Worm (Caenorhabditis elegans) whole organism, midembryonic: Measurements from ENCODE around the gene C06B8.7.
A peak's percentile ranks its signal among the peaks of the same experiment; 100 is the strongest.

Experiments
- T22C8.4 ChIP-seq: fragments of 200-800 bp; sonication (Bioruptor generic); IDR thresholded peaks from 2 replicates; pipeline ENCODE4 v1.3.6; 2022; ENCODE audit warnings: missing genetic modification characterization, missing compliant biosample characterization
- cog-1 ChIP-seq: sonication (generic microtip); optimal IDR thresholded peaks from 2 replicates; lab custom pipeline; 2016; ENCODE audit warnings: missing genetic modification characterization, missing compliant biosample characterization
- flt-1 ChIP-seq: fragments of 200-800 bp; sonication (Bioruptor generic); IDR thresholded peaks from 2 replicates; pipeline ENCODE4 v1.3.6; 2022; ENCODE audit warnings: missing genetic modification characterization, missing compliant biosample characterization
- klf-2 ChIP-seq: fragments of 200-800 bp; sonication (Bioruptor generic); conservative IDR thresholded peaks from 2 replicates; pipeline ENCODE4 v1.3.6; 2022; ENCODE audit warnings: missing genetic modification reagents, missing genetic modification characterization, missing compliant biosample characterization
- med-1 ChIP-seq: sonication (generic microtip); optimal IDR thresholded peaks from 2 replicates; lab custom pipeline; 2017; ENCODE audit warnings: missing genetic modification characterization, mild to moderate bottlenecking, missing compliant biosample characterization, antibody characterized with exemption, missing genetic modification reagents; ENCODE audit not compliant: insufficient read depth
- ref-1 ChIP-seq: fragments of 200-800 bp; sonication (Bioruptor generic); conservative IDR thresholded peaks from 2 replicates; pipeline ENCODE4 v1.3.6; 2022; ENCODE audit warnings: missing genetic modification reagents, missing genetic modification characterization, missing compliant biosample characterization
- tab-1 ChIP-seq: fragments of 200-800 bp; sonication (Bioruptor generic); IDR thresholded peaks from 2 replicates; pipeline ENCODE4 v1.3.6; 2022; ENCODE audit warnings: missing genetic modification characterization, missing compliant biosample characterization
- ztf-23 ChIP-seq: fragments of 200-800 bp; sonication (Bioruptor generic); IDR thresholded peaks from 2 replicates; pipeline ENCODE4 v1.3.6; 2022; ENCODE audit warnings: missing genetic modification reagents, missing genetic modification characterization, missing compliant biosample characterization
- ztf-29 ChIP-seq: fragments of 200-800 bp; sonication (Bioruptor generic); IDR thresholded peaks from 2 replicates; pipeline ENCODE4 v1.3.6; 2022; ENCODE audit warnings: missing genetic modification reagents, missing genetic modification characterization, missing compliant biosample characterization

The C06B8.7 gene

ce11 chrV:15471029-15471428, 27.5 kb upstream of the C06B8.7 start, which contains the start of gene dpf-1:
Gene dpf-1, plus strand, starts transcription at chrV:15471329.
- no peak for TF ChIP-seq med-1 (GFP tag; lab: Kevin White, UChicago)
- TF ChIP-seq ztf-23 (GFP tag; lab: Robert Waterston, UW) = no peak
- TF ChIP-seq klf-2 (GFP tag; lab: Robert Waterston, UW) = no peak
- TF ChIP-seq ztf-29 (GFP tag; lab: Robert Waterston, UW) = no peak
- TF ChIP-seq flt-1 (GFP tag; lab: Robert Waterston, UW) = no peak
- no peak for TF ChIP-seq ref-1 (GFP tag; lab: Robert Waterston, UW)
- TF ChIP-seq tab-1 (GFP tag; lab: Robert Waterston, UW) = no peak
- TF ChIP-seq cog-1 (tag; lab: Kevin White, UChicago) = no peak
- TF ChIP-seq T22C8.4 = no peak

- no peak for TF ChIP-seq cog-1 (tag; lab: Kevin White, UChicago)
- TF ChIP-seq klf-2 (GFP tag; lab: Robert Waterston, UW) = no peak
- no peak for TF ChIP-seq ztf-23 (GFP tag; lab: Robert Waterston, UW)
- TF ChIP-seq ztf-29 (GFP tag; lab: Robert Waterston, UW) = no peak
- TF ChIP-seq T22C8.4 = no peak
- no peak for TF ChIP-seq med-1 (GFP tag; lab: Kevin White, UChicago)
- no peak for TF ChIP-seq flt-1 (GFP tag; lab: Robert Waterston, UW)
- TF ChIP-seq ref-1 (GFP tag; lab: Robert Waterston, UW) = no peak
These were observed 19.9 kb upstream of the C06B8.7 start, which contains the start of gene C06B8.2 for ce11 chrV:15478597-15478996. Gene C06B8.2, minus strand, starts transcription at chrV:15478749.

- no peak for TF ChIP-seq med-1 (GFP tag; lab: Kevin White, UChicago)
- no peak for TF ChIP-seq T22C8.4
- no peak for TF ChIP-seq ztf-23 (GFP tag; lab: Robert Waterston, UW)
- TF ChIP-seq flt-1 (GFP tag; lab: Robert Waterston, UW) = no peak
- no peak for TF ChIP-seq tab-1 (GFP tag; lab: Robert Waterston, UW)
- TF ChIP-seq ref-1 (GFP tag; lab: Robert Waterston, UW) = no peak
- TF ChIP-seq klf-2 (GFP tag; lab: Robert Waterston, UW) = no peak
- TF ChIP-seq cog-1 (tag; lab: Kevin White, UChicago) = no peak
These were observed 19.4 kb upstream of the C06B8.7 start for ce11 chrV:15479107-15479506.

ce11 chrV:15479825-15480224, 18.7 kb upstream of the C06B8.7 start:
- TF ChIP-seq ztf-23 (GFP tag; lab: Robert Waterston, UW) (no peak), klf-2 (GFP tag; lab: Robert Waterston, UW) (no peak), med-1 (GFP tag; lab: Kevin White, UChicago) (no peak), ztf-29 (GFP tag; lab: Robert Waterston, UW) (no peak), cog-1 (tag; lab: Kevin White, UChicago) (no peak), flt-1 (GFP tag; lab: Robert Waterston, UW) (0 out of 2 replicates have a peak, but pooled peaks have one; percentile 28), T22C8.4 (no peak), ref-1 (GFP tag; lab: Robert Waterston, UW) (no peak), tab-1 (GFP tag; lab: Robert Waterston, UW) (no peak)

ce11 chrV:15480505-15481075, 17.9 kb upstream of the C06B8.7 start:
- TF ChIP-seq klf-2 (GFP tag; lab: Robert Waterston, UW) = no peak
- no peak for TF ChIP-seq med-1 (GFP tag; lab: Kevin White, UChicago)
- TF ChIP-seq T22C8.4 = no peak
- no peak for TF ChIP-seq ztf-23 (GFP tag; lab: Robert Waterston, UW)
- no peak for TF ChIP-seq ztf-29 (GFP tag; lab: Robert Waterston, UW)
- no peak for TF ChIP-seq ref-1 (GFP tag; lab: Robert Waterston, UW)
- TF ChIP-seq cog-1 (tag; lab: Kevin White, UChicago) = no peak
- TF ChIP-seq tab-1 (GFP tag; lab: Robert Waterston, UW) = no peak
- TF ChIP-seq flt-1 (GFP tag; lab: Robert Waterston, UW) = no peak

- no peak for TF ChIP-seq cog-1 (tag; lab: Kevin White, UChicago)
These were observed 17.2 kb upstream of the C06B8.7 start, which contains the start of gene nhr-150 for ce11 chrV:15481374-15481773. Gene nhr-150, minus strand, starts transcription at chrV:15481465.

ce11 chrV:15483563-15483962, 15.0 kb upstream of the C06B8.7 start:
- no peak for TF ChIP-seq ztf-29 (GFP tag; lab: Robert Waterston, UW)
- no peak for TF ChIP-seq tab-1 (GFP tag; lab: Robert Waterston, UW)
- TF ChIP-seq T22C8.4 = no peak
- TF ChIP-seq ztf-23 (GFP tag; lab: Robert Waterston, UW) = no peak
- TF ChIP-seq med-1 (GFP tag; lab: Kevin White, UChicago) = no peak
- TF ChIP-seq flt-1 (GFP tag; lab: Robert Waterston, UW) = no peak
- TF ChIP-seq ref-1 (GFP tag; lab: Robert Waterston, UW) = no peak
- no peak for TF ChIP-seq cog-1 (tag; lab: Kevin White, UChicago)
- no peak for TF ChIP-seq klf-2 (GFP tag; lab: Robert Waterston, UW)

- no peak for TF ChIP-seq flt-1 (GFP tag; lab: Robert Waterston, UW)
- TF ChIP-seq ztf-23 (GFP tag; lab: Robert Waterston, UW) = no peak
- TF ChIP-seq cog-1 (tag; lab: Kevin White, UChicago) = no peak
- no peak for TF ChIP-seq med-1 (GFP tag; lab: Kevin White, UChicago)
- TF ChIP-seq T22C8.4 = no peak
- no peak for TF ChIP-seq ref-1 (GFP tag; lab: Robert Waterston, UW)
- TF ChIP-seq ztf-29 (GFP tag; lab: Robert Waterston, UW) = no peak
- no peak for TF ChIP-seq klf-2 (GFP tag; lab: Robert Waterston, UW)
- no peak for TF ChIP-seq tab-1 (GFP tag; lab: Robert Waterston, UW)
These were observed 14.0 kb upstream of the C06B8.7 start, which contains the start of gene C06B8.3 for ce11 chrV:15484537-15484936. Gene C06B8.3, minus strand, starts transcription at chrV:15484637.

ce11 chrV:15487764-15488163, 10.8 kb upstream of the C06B8.7 start, which contains the start of gene srw-21:
Gene srw-21, plus strand, starts transcription at chrV:15488064.
- TF ChIP-seq cog-1 (tag; lab: Kevin White, UChicago) = no peak
- no peak for TF ChIP-seq med-1 (GFP tag; lab: Kevin White, UChicago)
- TF ChIP-seq ref-1 (GFP tag; lab: Robert Waterston, UW) = no peak
- no peak for TF ChIP-seq T22C8.4
- no peak for TF ChIP-seq tab-1 (GFP tag; lab: Robert Waterston, UW)
- TF ChIP-seq klf-2 (GFP tag; lab: Robert Waterston, UW) = no peak
- no peak for TF ChIP-seq ztf-23 (GFP tag; lab: Robert Waterston, UW)
- TF ChIP-seq ztf-29 (GFP tag; lab: Robert Waterston, UW) = no peak
- TF ChIP-seq flt-1 (GFP tag; lab: Robert Waterston, UW) = no peak
